Worm (Caenorhabditis elegans): ENCODE data around the gene C17H11.5.

Gene C17H11.5

DNA sequence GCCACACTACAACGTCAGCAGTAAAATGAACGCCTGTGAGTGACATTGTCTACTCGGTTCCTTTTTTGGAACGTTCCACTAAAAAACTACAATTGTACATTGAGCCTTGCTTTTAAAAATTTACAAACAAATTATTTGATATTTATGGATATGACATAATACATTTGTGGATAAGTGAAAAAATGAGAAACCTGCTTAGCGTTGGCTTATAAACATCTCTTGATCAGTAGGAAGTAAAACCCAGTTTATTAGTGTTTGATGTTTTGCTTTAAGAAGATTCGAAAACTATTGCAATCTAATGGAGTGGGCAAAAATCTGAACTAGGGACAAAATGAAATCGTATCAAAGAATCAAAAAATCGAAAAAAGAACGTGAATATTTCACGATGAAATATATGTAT lies 32.0 kb upstream of the C17H11.5 start:
- TF ChIP-seq tra-4 (tag; optimal IDR thresholded peaks at IDR 0.05) (no peak), ceh-13 (GFP tag; optimal IDR thresholded peaks at IDR 0.05) (no peak), ama-1 (optimal IDR thresholded peaks at IDR 0.05) (no peak), hmbx-1 (tag; optimal IDR thresholded peaks at IDR 0.05) (no peak), pes-1 (GFP tag; IDR thresholded peaks at IDR 0.05) (no peak), B0310.2 (tag; optimal IDR thresholded peaks at IDR 0.05) (no peak), flt-1 (GFP tag; IDR thresholded peaks at IDR 0.05) (no peak), sea-1 (GFP tag; conservative IDR thresholded peaks at IDR 0.05) (no peak), F13C5.2 (tag; optimal IDR thresholded peaks at IDR 0.05) (no peak), aly-1 (tag; optimal IDR thresholded peaks at IDR 0.05) (no peak), hmg-4 (GFP tag; optimal IDR thresholded peaks at IDR 0.05) (no peak), ceh-36 (tag; optimal IDR thresholded peaks at IDR 0.05) (no peak), tbx-37 (GFP tag; conservative IDR thresholded peaks at IDR 0.05) (no peak), tbx-11 (GFP tag; IDR thresholded peaks at IDR 0.05) (no peak), scrt-1 (GFP tag; IDR thresholded peaks at IDR 0.05) (no peak), hnd-1 (tag; optimal IDR thresholded peaks at IDR 0.05) (no peak), ets-7 (tag; optimal IDR thresholded peaks at IDR 0.05) (no peak)

DNA sequence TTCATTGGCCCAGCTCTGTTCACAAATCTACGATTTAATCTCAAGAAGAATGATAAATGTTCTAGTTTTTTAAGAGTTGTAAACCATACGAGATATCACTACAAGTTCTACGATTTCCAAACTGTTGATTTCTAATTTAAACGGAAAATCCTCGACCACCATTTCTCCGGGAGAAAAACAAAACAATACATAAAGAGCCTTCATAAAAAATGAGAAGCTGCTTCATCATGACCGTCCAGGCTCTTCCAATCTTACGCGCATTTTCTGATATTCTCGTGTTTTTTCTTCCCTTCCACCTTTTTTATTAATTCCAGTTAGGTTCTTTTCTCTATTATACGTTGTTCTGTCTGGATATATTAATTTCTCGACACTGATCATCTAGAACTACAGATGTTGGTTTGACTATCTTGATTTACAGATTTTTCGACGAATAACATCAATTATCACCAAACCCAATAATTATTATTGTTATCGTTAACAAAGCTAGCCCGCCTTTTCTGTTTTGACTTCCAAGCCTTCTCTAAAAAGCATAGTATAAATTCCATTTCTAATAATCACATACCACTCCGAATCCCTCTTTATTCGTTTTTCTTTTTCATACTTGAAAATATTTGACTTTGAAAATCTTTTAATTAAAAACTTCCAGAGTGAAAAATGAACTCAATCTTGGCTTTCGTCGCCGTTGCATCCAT lies 29.6 kb upstream of the C17H11.5 start, which contains the start of gene C47D2.1:
Gene C47D2.1 (plus strand): TSS at position 642 of the 692 bp plus-strand sequence.
- TF ChIP-seq tbx-37 (GFP tag; conservative IDR thresholded peaks at IDR 0.05): no peak
- no peak for TF ChIP-seq flt-1 (GFP tag; IDR thresholded peaks at IDR 0.05)
- no peak for TF ChIP-seq ets-7 (tag; optimal IDR thresholded peaks at IDR 0.05)
- no peak for TF ChIP-seq tra-4 (tag; optimal IDR thresholded peaks at IDR 0.05)
- no peak for TF ChIP-seq pes-1 (GFP tag; IDR thresholded peaks at IDR 0.05)
- no peak for TF ChIP-seq ceh-36 (tag; optimal IDR thresholded peaks at IDR 0.05)
- no peak for TF ChIP-seq F13C5.2 (tag; optimal IDR thresholded peaks at IDR 0.05)
- no peak for TF ChIP-seq scrt-1 (GFP tag; IDR thresholded peaks at IDR 0.05)

DNA sequence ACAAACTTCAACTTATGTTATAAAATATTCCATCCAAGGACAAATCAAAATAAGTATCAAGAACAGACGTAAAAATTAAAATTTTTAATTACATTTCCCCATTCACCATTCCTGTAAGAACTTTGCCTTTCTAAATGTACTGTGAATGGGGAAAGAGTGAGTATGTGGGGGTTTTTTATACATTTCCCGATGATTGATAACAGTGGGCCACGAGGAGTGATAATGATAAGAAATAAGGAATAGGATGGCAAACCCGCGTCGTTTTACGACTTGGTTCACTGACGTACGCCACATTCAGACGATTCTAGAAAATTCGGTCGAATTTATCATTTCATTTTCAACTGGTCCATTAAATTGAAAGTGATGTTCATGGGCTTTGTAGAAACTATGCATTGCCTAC lies 26.1 kb upstream of the C17H11.5 start, which contains the start of gene cdd-1:
Gene cdd-1 (minus strand): TSS at position 151 of the 400 bp plus-strand sequence.
- TF ChIP-seq hnd-1 (tag; optimal IDR thresholded peaks at IDR 0.05) (no peak), F13C5.2 (tag; optimal IDR thresholded peaks at IDR 0.05) (no peak), sea-1 (GFP tag; conservative IDR thresholded peaks at IDR 0.05) (no peak), flt-1 (GFP tag; IDR thresholded peaks at IDR 0.05) (no peak), tbx-11 (GFP tag; IDR thresholded peaks at IDR 0.05) (no peak), tbx-37 (GFP tag; conservative IDR thresholded peaks at IDR 0.05) (no peak), hmg-4 (GFP tag; optimal IDR thresholded peaks at IDR 0.05) (no peak), aly-1 (tag; optimal IDR thresholded peaks at IDR 0.05) (no peak), hmbx-1 (tag; optimal IDR thresholded peaks at IDR 0.05) (no peak), scrt-1 (GFP tag; IDR thresholded peaks at IDR 0.05) (no peak), ama-1 (optimal IDR thresholded peaks at IDR 0.05) (no peak), pes-1 (GFP tag; IDR thresholded peaks at IDR 0.05) (no peak), B0310.2 (tag; optimal IDR thresholded peaks at IDR 0.05) (no peak), ceh-13 (GFP tag; optimal IDR thresholded peaks at IDR 0.05) (no peak), ets-7 (tag; optimal IDR thresholded peaks at IDR 0.05) (no peak), ceh-36 (tag; optimal IDR thresholded peaks at IDR 0.05) (no peak)

DNA sequence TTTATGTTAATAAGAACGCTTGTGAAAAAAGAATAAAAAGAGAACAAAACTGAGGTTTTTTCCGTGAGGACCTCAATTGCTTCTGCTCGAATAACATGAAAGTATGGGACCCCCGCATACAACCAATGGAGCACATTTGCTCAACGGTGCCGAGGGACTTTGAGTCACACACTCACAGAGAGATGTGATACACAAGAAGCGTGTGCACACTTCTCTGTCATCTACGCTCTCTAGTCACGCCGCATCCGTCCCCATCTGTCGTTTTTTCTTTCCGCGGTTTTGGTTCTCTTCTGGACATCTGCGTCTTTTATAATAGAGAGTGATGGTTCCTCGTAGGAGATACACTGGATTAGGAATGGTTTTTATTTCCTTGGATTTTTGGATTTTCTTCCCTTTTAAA lies 21.0 kb upstream of the C17H11.5 start:
- TF ChIP-seq ceh-13 (GFP tag; optimal IDR thresholded peaks at IDR 0.05): no peak
- TF ChIP-seq tbx-11 (GFP tag; IDR thresholded peaks at IDR 0.05): no peak
- TF ChIP-seq scrt-1 (GFP tag; IDR thresholded peaks at IDR 0.05): no peak
- no peak for TF ChIP-seq tbx-37 (GFP tag; conservative IDR thresholded peaks at IDR 0.05)
- no peak for TF ChIP-seq ets-7 (tag; optimal IDR thresholded peaks at IDR 0.05)
- TF ChIP-seq tra-4 (tag; optimal IDR thresholded peaks at IDR 0.05): no peak
- no peak for TF ChIP-seq aly-1 (tag; optimal IDR thresholded peaks at IDR 0.05)
- TF ChIP-seq F13C5.2 (tag; optimal IDR thresholded peaks at IDR 0.05): peak; percentile 29

DNA sequence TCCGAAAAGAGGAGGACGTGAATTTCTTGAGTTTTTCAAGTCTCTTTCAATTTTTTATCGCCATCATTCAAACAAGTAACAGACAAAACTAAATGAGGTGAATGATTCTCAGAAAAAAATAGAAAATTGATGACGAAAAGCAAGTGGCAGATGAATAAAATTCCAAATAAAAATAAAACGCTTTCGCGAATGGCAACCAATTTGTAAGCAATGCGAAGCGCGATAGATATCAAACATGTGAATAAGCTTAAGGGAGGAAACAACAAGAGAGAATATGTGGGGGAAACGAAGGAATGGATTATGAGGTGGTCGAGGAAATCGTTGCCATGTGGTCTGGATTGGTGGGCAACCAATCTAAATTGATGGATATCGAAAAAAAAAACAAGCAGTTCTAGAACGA lies 19.5 kb upstream of the C17H11.5 start:
- TF ChIP-seq ama-1 (optimal IDR thresholded peaks at IDR 0.05) (no peak), F13C5.2 (tag; optimal IDR thresholded peaks at IDR 0.05) (no peak), tbx-37 (GFP tag; conservative IDR thresholded peaks at IDR 0.05) (no peak), hnd-1 (tag; optimal IDR thresholded peaks at IDR 0.05) (no peak), scrt-1 (GFP tag; IDR thresholded peaks at IDR 0.05) (no peak), tbx-11 (GFP tag; IDR thresholded peaks at IDR 0.05) (no peak), sea-1 (GFP tag; conservative IDR thresholded peaks at IDR 0.05) (no peak), pes-1 (GFP tag; IDR thresholded peaks at IDR 0.05) (no peak), ceh-13 (GFP tag; optimal IDR thresholded peaks at IDR 0.05) (no peak), hmg-4 (GFP tag; optimal IDR thresholded peaks at IDR 0.05) (no peak), flt-1 (GFP tag; IDR thresholded peaks at IDR 0.05) (no peak), tra-4 (tag; optimal IDR thresholded peaks at IDR 0.05) (no peak), aly-1 (tag; optimal IDR thresholded peaks at IDR 0.05) (no peak), B0310.2 (tag; optimal IDR thresholded peaks at IDR 0.05) (no peak), ets-7 (tag; optimal IDR thresholded peaks at IDR 0.05) (no peak), ceh-36 (tag; optimal IDR thresholded peaks at IDR 0.05) (no peak), hmbx-1 (tag; optimal IDR thresholded peaks at IDR 0.05) (no peak)

DNA sequence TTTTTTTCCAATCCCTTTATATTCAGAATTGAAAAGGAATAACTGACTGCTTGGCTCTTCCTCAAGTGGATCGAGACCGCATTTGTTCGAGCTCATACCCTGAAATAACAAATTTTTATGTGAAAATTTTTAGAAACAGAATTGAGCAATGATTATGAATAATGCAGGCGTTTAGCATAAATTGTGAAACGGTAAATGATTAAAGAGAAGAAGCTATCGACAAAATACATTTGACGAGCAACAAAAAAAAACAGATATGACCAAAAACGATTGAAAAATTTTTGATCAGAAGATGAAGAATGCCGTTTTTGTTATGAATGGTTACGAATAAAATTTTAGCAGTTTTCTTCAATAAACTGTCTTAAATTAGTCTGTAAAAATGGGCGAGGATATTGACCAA lies 18.7 kb upstream of the C17H11.5 start, which contains the start of gene C17H11.6:
Gene C17H11.6 (minus strand): TSS at position 101 of the 400 bp plus-strand sequence.
- TF ChIP-seq hmbx-1 (tag; optimal IDR thresholded peaks at IDR 0.05) (no peak), B0310.2 (tag; optimal IDR thresholded peaks at IDR 0.05) (no peak), tbx-11 (GFP tag; IDR thresholded peaks at IDR 0.05) (no peak), tra-4 (tag; optimal IDR thresholded peaks at IDR 0.05) (no peak), F13C5.2 (tag; optimal IDR thresholded peaks at IDR 0.05) (no peak), hnd-1 (tag; optimal IDR thresholded peaks at IDR 0.05) (no peak), hmg-4 (GFP tag; optimal IDR thresholded peaks at IDR 0.05) (no peak)

DNA sequence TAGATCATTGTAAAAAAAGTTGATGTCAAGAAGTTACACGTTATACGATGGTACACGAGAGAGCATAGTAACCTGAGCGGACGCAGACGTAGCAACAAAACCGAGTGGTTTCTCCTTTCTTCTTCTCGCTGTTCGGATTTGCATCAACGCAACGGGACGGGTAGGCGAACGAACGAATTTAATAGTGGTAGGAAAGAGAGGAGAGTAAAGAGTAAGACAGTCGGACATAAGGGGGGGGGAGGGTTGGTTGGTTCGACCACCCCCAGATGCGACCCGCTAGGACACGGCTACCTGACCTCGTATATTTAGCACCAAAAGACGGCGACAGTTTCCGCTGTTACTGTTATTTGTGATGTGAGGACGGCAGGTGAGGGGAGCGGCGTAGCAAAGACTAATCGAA lies 16.3 kb upstream of the C17H11.5 start:
- TF ChIP-seq hnd-1 (tag; optimal IDR thresholded peaks at IDR 0.05) (no peak), flt-1 (GFP tag; IDR thresholded peaks at IDR 0.05) (0 out of 2 replicates have a peak, but pooled peaks have one; percentile 7), tbx-11 (GFP tag; IDR thresholded peaks at IDR 0.05) (no peak), F13C5.2 (tag; optimal IDR thresholded peaks at IDR 0.05) (peak; percentile 26), hmg-4 (GFP tag; optimal IDR thresholded peaks at IDR 0.05) (peak; percentile 74), B0310.2 (tag; optimal IDR thresholded peaks at IDR 0.05) (no peak)
